Worm (Caenorhabditis elegans): ENCODE data around the gene paqr-1.

DNA sequence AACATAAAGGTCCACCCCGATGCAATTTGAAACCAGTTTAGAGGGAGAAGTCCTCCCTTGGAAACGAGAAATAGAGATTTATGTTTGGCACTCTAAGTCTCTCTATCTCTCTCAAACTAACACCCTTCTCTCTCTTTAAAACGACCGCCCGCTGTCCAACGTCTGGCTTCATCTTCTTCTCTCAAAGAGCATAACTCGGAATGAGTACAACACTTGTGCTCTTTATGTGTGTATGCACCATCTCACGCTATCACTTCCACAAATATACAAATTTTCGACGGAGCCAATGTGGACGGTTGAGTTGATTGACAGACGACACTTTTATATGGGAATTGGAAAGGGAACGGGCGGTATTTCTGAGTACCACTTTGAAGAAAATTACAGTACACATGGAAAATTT is 19.1 kb upstream of the paqr-1 start:
- TF ChIP-seq ceh-28 (tag; optimal IDR thresholded peaks at IDR 0.05) (no peak), zag-1 (tag; optimal IDR thresholded peaks at IDR 0.05) (no peak), ztf-4 (tag; optimal IDR thresholded peaks at IDR 0.05) (no peak), nhr-77 (tag; optimal IDR thresholded peaks at IDR 0.05) (no peak), ceh-82 (tag; optimal IDR thresholded peaks at IDR 0.05) (no peak), egl-27 (tag; optimal IDR thresholded peaks at IDR 0.05) (no peak), pqm-1 (tag; optimal IDR thresholded peaks at IDR 0.05) (peak; percentile 38)
